Fruit fly (Drosophila melanogaster): ENCODE results near the gene bai.

bai gene

DNA sequence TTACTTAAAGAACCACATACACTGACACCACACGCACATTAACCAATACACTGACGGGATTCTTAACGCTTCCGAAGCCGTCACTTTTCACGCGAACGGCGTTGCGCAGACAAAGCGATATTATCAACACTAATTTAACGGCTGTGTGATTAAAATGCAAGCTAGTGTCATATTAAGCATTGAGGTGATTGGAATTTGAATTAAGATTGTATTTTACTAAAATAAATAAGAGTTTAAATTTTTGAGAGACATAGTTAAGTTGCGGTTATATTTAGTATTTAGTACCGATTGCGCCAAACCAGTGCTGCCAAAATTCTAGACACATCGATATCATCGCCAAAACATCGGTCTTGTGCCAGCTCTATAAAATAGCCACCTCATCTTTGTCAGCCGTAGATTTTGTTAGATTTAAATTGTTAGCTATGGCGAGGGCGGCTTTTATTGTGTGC lies at the start of gene bai, which contains the start of gene Ythdf (continued):
- TF ChIP-seq HLH4C (GFP tag; IDR thresholded peaks at IDR 0.05; ENCODE audit: partially characterized antibody) (peak; percentile 80), CG3995 (GFP tag; optimal IDR thresholded peaks at IDR 0.05) (peak; percentile 41), CG11398 (GFP tag; optimal IDR thresholded peaks at IDR 0.05) (peak; percentile 2), CG42726 (GFP tag; IDR thresholded peaks at IDR 0.05; ENCODE audit: partially characterized antibody) (peak; percentile 82), zen (tag; optimal IDR thresholded peaks at IDR 0.05) (peak; percentile 48), Rfx (GFP tag; IDR thresholded peaks at IDR 0.05) (peak; percentile 55), Dll (GFP tag; IDR thresholded peaks at IDR 0.05; ENCODE audit: partially characterized antibody) (peak; percentile 91), Hr51 (GFP tag; optimal IDR thresholded peaks at IDR 0.05) (peak in 1 of 2 experiments; percentile 52), CG6272 (GFP tag; IDR thresholded peaks at IDR 0.05) (no peak), bigmax (GFP tag; optimal IDR thresholded peaks at IDR 0.05) (no peak), CG32532 (GFP tag; IDR thresholded peaks at IDR 0.05) (peak; percentile 48; the same call in 1 of the 2 replicates), Med (GFP tag) (peak; percentile 73), zfh2 (GFP tag; optimal IDR thresholded peaks at IDR 0.05) (peak; percentile 69), ERR (GFP tag; optimal IDR thresholded peaks at IDR 0.05) (peak; percentile 13), Ets97D (GFP tag; optimal IDR thresholded peaks at IDR 0.05) (peak; percentile 67), exex (tag; optimal IDR thresholded peaks at IDR 0.05) (peak; percentile 49), chif (GFP tag; optimal IDR thresholded peaks at IDR 0.05) (peak in 1 of 2 experiments; percentile 18), row (GFP tag; IDR thresholded peaks at IDR 0.05) (peak; percentile 60), tx (GFP tag; optimal IDR thresholded peaks at IDR 0.05) (peak; percentile 6), CG14860 (GFP tag; IDR thresholded peaks at IDR 0.05; ENCODE audit: partially characterized antibody) (peak; percentile 86), CG4707 (GFP tag; optimal IDR thresholded peaks at IDR 0.05) (no peak), CG33557 (GFP tag; optimal IDR thresholded peaks at IDR 0.05) (peak; percentile 47), CG17829 (tag; optimal IDR thresholded peaks at IDR 0.05) (peak; percentile 38), lilli (GFP tag; optimal IDR thresholded peaks at IDR 0.05) (peak; percentile 67), CG8478 (optimal IDR thresholded peaks at IDR 0.05) (peak; percentile 40), CG9727 (GFP tag; optimal IDR thresholded peaks at IDR 0.05) (no peak), insv (GFP tag; optimal IDR thresholded peaks at IDR 0.05) (peak in 1 of 2 experiments; percentile 1), Hsf (GFP tag; optimal IDR thresholded peaks at IDR 0.05) (peak; percentile 50), Lhr (GFP tag; optimal IDR thresholded peaks at IDR 0.05) (peak; percentile 48), CG9797 (GFP tag; optimal IDR thresholded peaks at IDR 0.05) (peak; percentile 75), Dp (GFP tag; optimal IDR thresholded peaks at IDR 0.05) (peak; percentile 47), sisA (GFP tag; IDR thresholded peaks at IDR 0.05) (no peak), dpn (GFP tag; optimal IDR thresholded peaks at IDR 0.05) (peak; percentile 47 to 54), Bgb (GFP tag; IDR thresholded peaks at IDR 0.05; ENCODE audit: partially characterized antibody) (peak; percentile 83), phol (tag; optimal IDR thresholded peaks at IDR 0.05) (peak; percentile 62), sob (GFP tag; IDR thresholded peaks at IDR 0.05) (peak; percentile 56), bbx (GFP tag; IDR thresholded peaks at IDR 0.05; ENCODE audit: partially characterized antibody) (peak; percentile 69), MBD-R2 (GFP tag; IDR thresholded peaks at IDR 0.05) (peak; percentile 59), slou (GFP tag; optimal IDR thresholded peaks at IDR 0.05) (peak; percentile 37), lola (GFP tag; optimal IDR thresholded peaks at IDR 0.05) (peak in 1 of 3 experiments; percentile 27), Sox102F (GFP tag; optimal IDR thresholded peaks at IDR 0.05) (no peak), CG18476 (GFP tag; optimal IDR thresholded peaks at IDR 0.05) (peak; percentile 41), CG6791 (GFP tag; IDR thresholded peaks at IDR 0.05; ENCODE audit: partially characterized antibody) (peak; percentile 82), vnd (GFP tag; IDR thresholded peaks at IDR 0.05; ENCODE audit: partially characterized antibody) (peak; percentile 83), CG7786 (GFP tag; optimal IDR thresholded peaks at IDR 0.05) (peak; percentile 55), Mad (GFP tag; optimal IDR thresholded peaks at IDR 0.05) (peak; percentile 52), nmo (GFP tag; optimal IDR thresholded peaks at IDR 0.05) (peak; percentile 81), sna (GFP tag; IDR thresholded peaks at IDR 0.05; ENCODE audit: partially characterized antibody) (peak; percentile 90), NK7.1 (GFP tag; optimal IDR thresholded peaks at IDR 0.05) (no peak)

Data from whole organism, embryonic.